In genomic region chrX:8463085-8463645, ce11 we compare ENCODE assay signal across 1 worm cellular context.
A peak's percentile ranks its signal among the peaks of the same experiment; 100 is the strongest.
TF ChIP-seq lines count a peak whose summit lies in the region.

Gene F16F9.4 (minus strand): TSS chrX:8463360.

TF ChIP-seq in whole organism, L4 larva, 104 proteins besides CTCF, POLR2A, EP300 and RAD21 (continued from another document):
- TF ChIP-seq nhr-41 (GFP tag; IDR thresholded peaks at IDR 0.05; lab: Robert Waterston, UW) = no peak
- TF ChIP-seq spr-3 (GFP tag; optimal IDR thresholded peaks at IDR 0.05; lab: Kevin White, UChicago) = no peak
- TF ChIP-seq ZK337.2 (GFP tag; IDR thresholded peaks at IDR 0.05; lab: Robert Waterston, UW) = no peak
- peak; percentile 64 for TF ChIP-seq dve-1 (tag; optimal IDR thresholded peaks at IDR 0.05; lab: Kevin White, UChicago; ENCODE audit: insufficient read depth)
- no peak for TF ChIP-seq Y5F2A.4 (GFP tag; optimal IDR thresholded peaks at IDR 0.05; lab: Kevin White, UChicago)
- no peak for TF ChIP-seq unc-39 (tag; optimal IDR thresholded peaks at IDR 0.05; lab: Kevin White, UChicago)
- no peak for TF ChIP-seq zfp-3 (GFP tag; conservative IDR thresholded peaks at IDR 0.05; lab: Robert Waterston, UW)
- TF ChIP-seq arid-1 (GFP tag; conservative IDR thresholded peaks at IDR 0.05; lab: Robert Waterston, UW) = no peak
- no peak for TF ChIP-seq lin-39 (tag; optimal IDR thresholded peaks at IDR 0.05; lab: Kevin White, UChicago)
- TF ChIP-seq daf-19 (GFP tag; conservative IDR thresholded peaks at IDR 0.05; lab: Robert Waterston, UW) = no peak
- no peak for TF ChIP-seq nhr-42 (GFP tag; IDR thresholded peaks at IDR 0.05; lab: Robert Waterston, UW)
- TF ChIP-seq cey-2 (tag; optimal IDR thresholded peaks at IDR 0.05; lab: Kevin White, UChicago; ENCODE audit: borderline replicate concordance, insufficient read depth) = no peak
